Worm (Caenorhabditis elegans) whole organism, L2 larva: ENCODE results near the gene ZK622.4.

ENCODE experiments used
- C34F6.9 ChIP-seq: fragments of 150-350 bp; optimal IDR thresholded peaks from 2 replicates; lab custom pipeline; 2014; ENCODE audit warnings: missing biosample characterization, missing genetic modification characterization
- R02D3.7 ChIP-seq: fragments of 150-350 bp; optimal IDR thresholded peaks from 2 replicates; lab custom pipeline; 2014; ENCODE audit warnings: missing biosample characterization, missing genetic modification characterization
- Y55F3AM.14 ChIP-seq: fragments of 200-800 bp; sonication (Bioruptor generic); optimal IDR thresholded peaks from 2 replicates; lab custom pipeline; 2018; ENCODE audit warnings: mild to moderate bottlenecking, missing genetic modification characterization, missing compliant biosample characterization
- ZK546.5 ChIP-seq: sonication (generic microtip); optimal IDR thresholded peaks from 2 replicates; lab custom pipeline; 2017; ENCODE audit warnings: missing biosample characterization, missing genetic modification characterization
- alr-1 ChIP-seq: fragments of 150-350 bp; optimal IDR thresholded peaks from 2 replicates; lab custom pipeline; 2014; ENCODE audit warnings: missing biosample characterization, missing genetic modification characterization
- aly-2 ChIP-seq: fragments of 150-350 bp; optimal IDR thresholded peaks from 2 replicates; lab custom pipeline; 2014; ENCODE audit warnings: missing biosample characterization, missing genetic modification characterization
- ama-1 ChIP-seq: fragments of 150-350 bp; optimal IDR thresholded peaks from 2 replicates; lab custom pipeline; 2018; ENCODE audit warnings: inconsistent platforms
- blmp-1 ChIP-seq: sonication (generic microtip); optimal IDR thresholded peaks from 2 replicates; lab custom pipeline; 2017; ENCODE audit warnings: missing genetic modification characterization, mild to moderate bottlenecking, missing compliant biosample characterization, antibody characterized with exemption, moderate library complexity; ENCODE audit not compliant: insufficient read depth
- ceh-16 ChIP-seq: fragments of 150-350 bp; optimal IDR thresholded peaks from 2 replicates; lab custom pipeline; 2014; ENCODE audit warnings: missing biosample characterization, missing genetic modification characterization
- ceh-82 ChIP-seq: fragments of 150-350 bp; optimal IDR thresholded peaks from 2 replicates; lab custom pipeline; 2014; ENCODE audit warnings: missing biosample characterization, missing genetic modification characterization
- crh-2 ChIP-seq: sonication (generic microtip); optimal IDR thresholded peaks from 2 replicates; lab custom pipeline; 2017; ENCODE audit warnings: missing biosample characterization, missing genetic modification characterization
- egl-27 ChIP-seq: sonication (generic microtip); optimal IDR thresholded peaks from 3 replicates; lab custom pipeline; 2017; ENCODE audit warnings: missing biosample characterization, missing genetic modification reagents, missing genetic modification characterization
- fos-1 ChIP-seq: fragments of 150-350 bp; optimal IDR thresholded peaks from 2 replicates; lab custom pipeline; 2014; ENCODE audit warnings: missing biosample characterization, missing genetic modification characterization
- gmeb-1 ChIP-seq: fragments of 150-350 bp; optimal IDR thresholded peaks from 2 replicates; lab custom pipeline; 2014; ENCODE audit warnings: missing biosample characterization, missing genetic modification characterization
- lin-11 ChIP-seq: fragments of 150-350 bp; sonication (generic microtip); optimal IDR thresholded peaks from 2 replicates; lab custom pipeline; 2014; ENCODE audit warnings: missing biosample characterization, missing genetic modification characterization, inconsistent platforms, mixed read lengths
- lin-39 ChIP-seq: fragments of 150-350 bp; optimal IDR thresholded peaks from 2 replicates; lab custom pipeline; 2014; ENCODE audit warnings: missing biosample characterization, missing genetic modification reagents, missing genetic modification characterization
- lsy-2 ChIP-seq, 2 experiments: fragments of 150-350 bp in 1 of 2; sonication (generic microtip) in 1 of 2; optimal IDR thresholded peaks; 2 replicates each; lab custom pipeline; 2014 to 2017; ENCODE audit warnings: missing biosample characterization in 2 of 2, missing genetic modification characterization in 2 of 2
- mab-5 ChIP-seq: fragments of 150-350 bp; optimal IDR thresholded peaks from 2 replicates; lab custom pipeline; 2014; ENCODE audit warnings: missing biosample characterization, missing genetic modification characterization
- mbf-1 ChIP-seq: sonication (generic microtip); optimal IDR thresholded peaks from 2 replicates; lab custom pipeline; 2017; ENCODE audit warnings: missing biosample characterization, missing genetic modification characterization
- nhr-10 ChIP-seq: sonication (generic microtip); optimal IDR thresholded peaks from 2 replicates; lab custom pipeline; 2017; ENCODE audit warnings: missing biosample characterization, missing genetic modification characterization
- nhr-11 ChIP-seq: fragments of 150-350 bp; optimal IDR thresholded peaks from 2 replicates; lab custom pipeline; 2014; ENCODE audit warnings: missing biosample characterization, missing genetic modification characterization
- nhr-12 ChIP-seq: fragments of 150-350 bp; optimal IDR thresholded peaks from 2 replicates; lab custom pipeline; 2014; ENCODE audit warnings: missing biosample characterization, missing genetic modification characterization
- nhr-21 ChIP-seq: fragments of 150-350 bp; optimal IDR thresholded peaks from 2 replicates; lab custom pipeline; 2014; ENCODE audit warnings: missing biosample characterization, missing genetic modification characterization
- nhr-23 ChIP-seq: fragments of 150-350 bp; optimal IDR thresholded peaks from 2 replicates; lab custom pipeline; 2014; ENCODE audit warnings: missing biosample characterization, missing genetic modification reagents, missing genetic modification characterization
- nhr-237 ChIP-seq: fragments of 150-350 bp; optimal IDR thresholded peaks from 2 replicates; lab custom pipeline; 2014; ENCODE audit warnings: missing biosample characterization, missing genetic modification characterization
- nhr-25 ChIP-seq: fragments of 150-350 bp; sonication (generic microtip); optimal IDR thresholded peaks from 3 replicates; lab custom pipeline; 2014; ENCODE audit warnings: missing biosample characterization, missing genetic modification characterization
- nhr-6 ChIP-seq: fragments of 150-350 bp; optimal IDR thresholded peaks from 2 replicates; lab custom pipeline; 2014; ENCODE audit warnings: missing biosample characterization, missing genetic modification characterization
- nhr-77 ChIP-seq: fragments of 150-350 bp; optimal IDR thresholded peaks from 2 replicates; lab custom pipeline; 2014; ENCODE audit warnings: missing biosample characterization, missing genetic modification characterization
- peb-1 ChIP-seq: fragments of 150-350 bp; optimal IDR thresholded peaks from 2 replicates; lab custom pipeline; 2014; ENCODE audit warnings: missing biosample characterization, missing genetic modification characterization
- skn-1 ChIP-seq: sonication (generic microtip); optimal IDR thresholded peaks from 2 replicates; lab custom pipeline; 2017; ENCODE audit warnings: missing biosample characterization, missing genetic modification characterization
- sma-3 ChIP-seq: sonication (generic microtip); optimal IDR thresholded peaks from 2 replicates; lab custom pipeline; 2016; ENCODE audit warnings: missing genetic modification reagents, missing genetic modification characterization, missing compliant biosample characterization
- sma-9 ChIP-seq, 2 experiments: fragments of 150-350 bp in 1 of 2; sonication (generic microtip) in 1 of 2; optimal IDR thresholded peaks; 2 replicates each; lab custom pipeline; 2014 to 2016; ENCODE audit warnings: missing genetic modification characterization in 2 of 2, mild to moderate bottlenecking in 1 of 2, missing biosample characterization in 1 of 2, missing compliant biosample characterization in 1 of 2, missing genetic modification reagents in 1 of 2, moderate library complexity in 1 of 2
- snpc-4 ChIP-seq: fragments of 150-350 bp; optimal IDR thresholded peaks from 2 replicates; lab custom pipeline; 2014; ENCODE audit warnings: missing biosample characterization, missing genetic modification characterization
- unc-39 ChIP-seq: fragments of 150-350 bp; optimal IDR thresholded peaks from 2 replicates; lab custom pipeline; 2014; ENCODE audit warnings: missing biosample characterization, missing genetic modification characterization
- unc-55 ChIP-seq: fragments of 150-350 bp; sonication (generic microtip); optimal IDR thresholded peaks from 3 replicates; lab custom pipeline; 2014; ENCODE audit warnings: missing biosample characterization, missing genetic modification reagents, missing genetic modification characterization
- unc-62 ChIP-seq: fragments of 150-350 bp; optimal IDR thresholded peaks from 2 replicates; lab custom pipeline; 2014; ENCODE audit warnings: missing biosample characterization, missing genetic modification reagents, missing genetic modification characterization
- zag-1 ChIP-seq: fragments of 150-350 bp; optimal IDR thresholded peaks from 2 replicates; lab custom pipeline; 2014; ENCODE audit warnings: missing biosample characterization, missing genetic modification characterization
- ztf-1 ChIP-seq: fragments of 200-800 bp; sonication (Bioruptor generic); conservative IDR thresholded peaks from 2 replicates; pipeline ENCODE4 v1.3.6; 2022; ENCODE audit warnings: missing genetic modification characterization, missing compliant biosample characterization
- ztf-4 ChIP-seq: fragments of 150-350 bp; optimal IDR thresholded peaks from 2 replicates; lab custom pipeline; 2014; ENCODE audit warnings: missing biosample characterization, missing genetic modification characterization

Gene ZK622.4

ce11 chrII:5297718-5298117 lies 5.2 kb downstream of the ZK622.4 start:
- TF ChIP-seq nhr-11 (tag; lab: Kevin White, UChicago), result no peak
- peak; percentile 63 for TF ChIP-seq ceh-16

- TF ChIP-seq lin-11 (tag; lab: Kevin White, UChicago) (no peak), zag-1 (tag; lab: Kevin White, UChicago) (peak; percentile 3), alr-1 (tag; lab: Kevin White, UChicago) (no peak), skn-1 (tag; lab: Kevin White, UChicago) (no peak), nhr-6 (no peak), C34F6.9 (tag; lab: Kevin White, UChicago) (peak; percentile 15), nhr-12 (tag; lab: Kevin White, UChicago) (no peak), gmeb-1 (tag; lab: Kevin White, UChicago) (no peak), ceh-82 (tag; lab: Kevin White, UChicago) (no peak), mbf-1 (tag; lab: Kevin White, UChicago) (no peak), nhr-237 (tag; lab: Kevin White, UChicago) (no peak), lsy-2 (tag; optimal IDR thresholded peaks at IDR 0.05; lab: Kevin White, UChicago) (no peak), nhr-23 (tag; lab: Kevin White, UChicago) (no peak), aly-2 (tag; lab: Kevin White, UChicago) (no peak), blmp-1 (tag; lab: Kevin White, UChicago) (no peak), peb-1 (tag; lab: Kevin White, UChicago) (no peak), mab-5 (tag; lab: Kevin White, UChicago) (no peak), crh-2 (tag; lab: Kevin White, UChicago) (no peak), nhr-25 (tag; lab: Kevin White, UChicago) (no peak), unc-39 (tag; lab: Kevin White, UChicago) (no peak), ztf-4 (tag; lab: Kevin White, UChicago) (no peak), nhr-10 (tag; lab: Kevin White, UChicago) (no peak), ZK546.5 (no peak), Y55F3AM.14 (GFP tag; lab: Kevin White, UChicago) (no peak), sma-9 (GFP tag; optimal IDR thresholded peaks at IDR 0.05; lab: Kevin White, UChicago) (peak; percentile 38), sma-9 (tag; optimal IDR thresholded peaks at IDR 0.05; lab: Kevin White, UChicago) (no peak), unc-55 (GFP tag; lab: Kevin White, UChicago) (peak; percentile 66), ama-1 (lab: Kevin White, UChicago) (no peak), R02D3.7 (tag; lab: Kevin White, UChicago) (no peak), nhr-21 (tag; lab: Kevin White, UChicago) (no peak), nhr-77 (tag; lab: Kevin White, UChicago) (no peak), lin-39 (tag; lab: Kevin White, UChicago) (no peak), egl-27 (tag; lab: Kevin White, UChicago) (no peak), ceh-16 (no peak)
- TF ChIP-seq, all 48 proteins: peak for 4
Measured at ce11 chrII:5301810-5302209, 9.3 kb downstream of the ZK622.4 start.

DNA sequence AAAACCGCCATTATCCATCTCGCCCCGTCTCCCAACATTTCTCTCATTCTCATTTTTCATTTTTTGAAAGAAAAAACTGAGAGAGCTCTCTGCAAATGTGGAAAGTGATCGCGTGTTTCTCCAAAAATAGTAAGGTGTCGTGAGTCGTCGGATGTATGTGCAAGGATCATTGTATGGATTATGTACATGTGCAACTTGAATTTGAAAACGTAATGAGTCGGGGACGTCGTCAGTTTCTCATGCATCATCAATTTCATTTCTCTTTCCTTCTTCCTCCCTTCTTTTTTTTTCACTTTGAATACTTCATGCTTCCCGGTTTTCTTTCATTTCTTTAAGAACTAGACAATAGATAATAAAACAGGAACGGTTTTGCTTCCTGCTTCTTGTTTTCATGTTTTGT lies 12.6 kb downstream of the ZK622.4 start:
- no peak for TF ChIP-seq skn-1 (tag; lab: Kevin White, UChicago)
- TF ChIP-seq C34F6.9 (tag; lab: Kevin White, UChicago), result peak; percentile 7
- peak; percentile 67 for TF ChIP-seq unc-55 (GFP tag; lab: Kevin White, UChicago)
- no peak for TF ChIP-seq zag-1 (tag; lab: Kevin White, UChicago)
- peak; percentile 24 for TF ChIP-seq sma-9 (GFP tag; optimal IDR thresholded peaks at IDR 0.05; lab: Kevin White, UChicago)
- TF ChIP-seq sma-9 (tag; optimal IDR thresholded peaks at IDR 0.05; lab: Kevin White, UChicago), result no peak

DNA sequence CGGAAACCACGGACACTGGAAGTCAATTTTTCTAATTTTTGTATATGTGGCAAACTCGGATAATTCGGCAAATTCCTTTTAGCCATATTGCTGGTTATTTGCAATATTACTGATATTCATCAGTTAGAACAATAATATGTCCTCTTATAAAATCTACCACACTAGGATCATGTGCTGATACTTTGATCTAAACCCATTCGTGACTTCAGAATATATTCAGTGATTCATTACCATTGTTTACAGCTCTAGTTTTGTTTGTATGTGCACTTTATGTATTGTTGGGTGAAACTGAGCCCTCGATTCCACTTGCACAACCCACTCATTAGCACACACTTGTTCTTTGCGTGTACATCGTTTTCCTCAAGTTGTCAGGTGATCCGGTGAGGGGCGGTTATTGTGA lies 13.7 kb downstream of the ZK622.4 start:
- TF ChIP-seq nhr-237 (tag; lab: Kevin White, UChicago), result no peak
- TF ChIP-seq snpc-4 (tag; lab: Kevin White, UChicago), result no peak
- TF ChIP-seq aly-2 (tag; lab: Kevin White, UChicago), result no peak
- TF ChIP-seq R02D3.7 (tag; lab: Kevin White, UChicago), result no peak
- TF ChIP-seq lin-11 (tag; lab: Kevin White, UChicago), result no peak
- no peak for TF ChIP-seq ztf-1 (GFP tag; lab: Robert Waterston, UW)
- no peak for TF ChIP-seq mab-5 (tag; lab: Kevin White, UChicago)
- no peak for TF ChIP-seq lsy-2 (tag; optimal IDR thresholded peaks at IDR 0.05; lab: Kevin White, UChicago)
- no peak for TF ChIP-seq ceh-82 (tag; lab: Kevin White, UChicago)
- TF ChIP-seq nhr-23 (tag; lab: Kevin White, UChicago), result no peak
- TF ChIP-seq crh-2 (tag; lab: Kevin White, UChicago), result no peak
- no peak for TF ChIP-seq Y55F3AM.14 (GFP tag; lab: Kevin White, UChicago)
- no peak for TF ChIP-seq nhr-10 (tag; lab: Kevin White, UChicago)
- no peak for TF ChIP-seq sma-3 (GFP tag; lab: Kevin White, UChicago)
- no peak for TF ChIP-seq egl-27 (tag; lab: Kevin White, UChicago)
- no peak for TF ChIP-seq nhr-6
- no peak for TF ChIP-seq C34F6.9 (tag; lab: Kevin White, UChicago)
- TF ChIP-seq unc-62 (GFP tag; lab: Kevin White, UChicago), result no peak
- no peak for TF ChIP-seq fos-1
